Fruit fly (Drosophila melanogaster): ENCODE measurements around the gene CG32170.

DNA sequence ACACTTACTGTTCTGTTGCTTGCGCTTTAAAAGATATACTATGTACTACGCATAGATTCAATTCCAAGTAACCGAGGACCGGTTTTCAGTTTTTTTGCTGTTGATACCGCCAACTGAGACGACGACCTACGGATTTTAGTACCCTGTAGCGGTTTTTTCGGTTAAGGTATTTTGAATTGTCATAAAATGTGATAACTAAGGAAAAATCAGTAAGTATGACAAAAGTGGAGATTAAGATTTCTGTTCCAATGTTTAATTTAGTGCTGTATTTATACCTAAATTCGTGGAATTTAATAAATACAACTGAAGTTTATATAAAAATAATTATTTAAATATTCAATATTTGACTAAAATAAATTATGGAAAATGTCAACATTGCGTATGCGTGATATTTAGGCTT lies 4.0 kb downstream of the CG32170 start:
- TF ChIP-seq psq (optimal IDR thresholded peaks at IDR 0.05) (no peak), Myc (optimal IDR thresholded peaks at IDR 0.05) (no peak), h (optimal IDR thresholded peaks at IDR 0.05) (no peak)

Data from Kc167 (cell line).